In genomic region chrIII:3499850-3500249, ce11 we compare ENCODE assay signal across 2 worm cellular contexts.
TF ChIP-seq lines count a peak whose summit lies in the region.

No protein-coding gene starts in this region.

TF ChIP-seq in whole organism, L1 larva, 84 proteins besides CTCF, POLR2A, EP300 and RAD21 (continued from another document):
- TF ChIP-seq nhr-19 (GFP tag; conservative IDR thresholded peaks at IDR 0.05; lab: Robert Waterston, UW) = peak; percentile 40; the same call in 1 of the 2 replicates
- TF ChIP-seq alr-1 (tag; optimal IDR thresholded peaks at IDR 0.05; lab: Kevin White, UChicago; ENCODE audit: borderline replicate concordance) = no peak
- no peak for TF ChIP-seq nhr-77 (tag; optimal IDR thresholded peaks at IDR 0.05; lab: Kevin White, UChicago)
- TF ChIP-seq sptf-1 (tag; optimal IDR thresholded peaks at IDR 0.05; lab: Kevin White, UChicago) = no peak
- no peak for TF ChIP-seq F16B12.6 (tag; optimal IDR thresholded peaks at IDR 0.05; lab: Kevin White, UChicago)
- TF ChIP-seq fos-1 (tag; optimal IDR thresholded peaks at IDR 0.05; lab: Kevin White, UChicago) = no peak
- TF ChIP-seq aha-1 (tag; optimal IDR thresholded peaks at IDR 0.05; lab: Kevin White, UChicago) = no peak
- no peak for TF ChIP-seq pag-3 (tag; optimal IDR thresholded peaks at IDR 0.05; lab: Kevin White, UChicago; ENCODE audit: borderline replicate concordance, insufficient read depth)
- TF ChIP-seq efl-3 (GFP tag; optimal IDR thresholded peaks at IDR 0.05; lab: Kevin White, UChicago) = no peak
- TF ChIP-seq snpc-4 (tag; optimal IDR thresholded peaks at IDR 0.05; lab: Kevin White, UChicago) = no peak
- TF ChIP-seq lin-15B (tag; optimal IDR thresholded peaks at IDR 0.05; lab: Kevin White, UChicago) = no peak
- no peak for TF ChIP-seq zip-4 (GFP tag; optimal IDR thresholded peaks at IDR 0.05; lab: Kevin White, UChicago)
- peak; percentile 45 for TF ChIP-seq nhr-90 (tag; optimal IDR thresholded peaks at IDR 0.05; lab: Kevin White, UChicago; ENCODE audit: poor library complexity)
- no peak for TF ChIP-seq nhr-85 (tag; lab: Kevin White, UChicago)
- TF ChIP-seq fkh-10 (GFP tag; optimal IDR thresholded peaks at IDR 0.05; lab: Kevin White, UChicago) = no peak
- TF ChIP-seq nhr-11 (tag; optimal IDR thresholded peaks at IDR 0.05; lab: Kevin White, UChicago) = no peak
- no peak for TF ChIP-seq mdl-1 (tag; optimal IDR thresholded peaks at IDR 0.05; lab: Kevin White, UChicago)
- TF ChIP-seq grh-1 (GFP tag; IDR thresholded peaks at IDR 0.05; lab: Robert Waterston, UW) = no peak
- TF ChIP-seq nhr-20 (tag; optimal IDR thresholded peaks at IDR 0.05; lab: Kevin White, UChicago) = no peak
- peak; percentile 60 for TF ChIP-seq rnt-1 (tag; optimal IDR thresholded peaks at IDR 0.05; lab: Kevin White, UChicago)
- no peak for TF ChIP-seq jun-1 (tag; optimal IDR thresholded peaks at IDR 0.05; lab: Kevin White, UChicago)
- no peak for TF ChIP-seq dpl-1 (GFP tag; optimal IDR thresholded peaks at IDR 0.05; lab: Kevin White, UChicago)
- no peak for TF ChIP-seq hlh-4 (tag; optimal IDR thresholded peaks at IDR 0.05; lab: Kevin White, UChicago)
- no peak for TF ChIP-seq xbp-1 (tag; optimal IDR thresholded peaks at IDR 0.05; lab: Kevin White, UChicago)
- TF ChIP-seq tlp-1 (tag; optimal IDR thresholded peaks at IDR 0.05; lab: Kevin White, UChicago) = no peak
- TF ChIP-seq egl-13 (tag; optimal IDR thresholded peaks at IDR 0.05; lab: Kevin White, UChicago) = no peak
- TF ChIP-seq ceh-63 (GFP tag; optimal IDR thresholded peaks at IDR 0.05; lab: Kevin White, UChicago) = peak; percentile 20
- TF ChIP-seq ces-1 (GFP tag; optimal IDR thresholded peaks at IDR 0.05; lab: Kevin White, UChicago) = no peak
- TF ChIP-seq ama-1 (optimal IDR thresholded peaks at IDR 0.05; lab: Kevin White, UChicago) = no peak
- peak; percentile 23 for TF ChIP-seq fkh-8 (tag; optimal IDR thresholded peaks at IDR 0.05; lab: Kevin White, UChicago)
- TF ChIP-seq unc-30 (tag; optimal IDR thresholded peaks at IDR 0.05; lab: Kevin White, UChicago) = no peak
- TF ChIP-seq ceh-8 (GFP tag; optimal IDR thresholded peaks at IDR 0.05; lab: Kevin White, UChicago) = no peak
- no peak for TF ChIP-seq ceh-88 (GFP tag; IDR thresholded peaks at IDR 0.05; lab: Robert Waterston, UW)
- peak in 1 of 2 experiments; percentile 18 for TF ChIP-seq lsy-2 (tag; optimal IDR thresholded peaks at IDR 0.05; lab: Kevin White, UChicago)
- no peak for TF ChIP-seq nhr-28 (tag; optimal IDR thresholded peaks at IDR 0.05; lab: Kevin White, UChicago)
- TF ChIP-seq C16A3.4 (tag; optimal IDR thresholded peaks at IDR 0.05; lab: Kevin White, UChicago) = no peak
- no peak for TF ChIP-seq C04F5.9 (tag; optimal IDR thresholded peaks at IDR 0.05; lab: Kevin White, UChicago)
- peak; percentile 3 for TF ChIP-seq swsn-7 (tag; optimal IDR thresholded peaks at IDR 0.05; lab: Kevin White, UChicago)
- no peak for TF ChIP-seq hpl-2 (GFP tag; optimal IDR thresholded peaks at IDR 0.05; lab: Kevin White, UChicago)
- TF ChIP-seq fkh-4 (tag; optimal IDR thresholded peaks at IDR 0.05; lab: Kevin White, UChicago; ENCODE audit: borderline replicate concordance) = no peak
- no peak for TF ChIP-seq snu-23 (GFP tag; optimal IDR thresholded peaks at IDR 0.05; lab: Kevin White, UChicago)
- no peak for TF ChIP-seq skn-1 (tag; optimal IDR thresholded peaks at IDR 0.05; lab: Kevin White, UChicago)
- TF ChIP-seq efl-1 (optimal IDR thresholded peaks at IDR 0.05; lab: Kevin White, UChicago) = peak; percentile 22 to 80
- peak; percentile 1 to 39 for TF ChIP-seq efl-1 (GFP tag; optimal IDR thresholded peaks at IDR 0.05 in 1 of 2; lab: Kevin White, UChicago)
- no peak for TF ChIP-seq ceh-90 (tag; optimal IDR thresholded peaks at IDR 0.05; lab: Kevin White, UChicago)
- TF ChIP-seq lir-3 (tag; optimal IDR thresholded peaks at IDR 0.05; lab: Kevin White, UChicago; ENCODE audit: poor library complexity) = no peak
- no peak for TF ChIP-seq unc-130 (tag; optimal IDR thresholded peaks at IDR 0.05; lab: Kevin White, UChicago)
- TF ChIP-seq lin-14 (GFP tag; optimal IDR thresholded peaks at IDR 0.05; lab: Kevin White, UChicago) = no peak
- TF ChIP-seq C34B4.2 (tag; optimal IDR thresholded peaks at IDR 0.05; lab: Kevin White, UChicago) = no peak
- TF ChIP-seq mep-1 (tag; optimal IDR thresholded peaks at IDR 0.05; lab: Kevin White, UChicago) = no peak
- TF ChIP-seq nhr-47 (tag; optimal IDR thresholded peaks at IDR 0.05; lab: Kevin White, UChicago) = peak; percentile 52
- no peak for TF ChIP-seq Y116A8C.19 (tag; optimal IDR thresholded peaks at IDR 0.05; lab: Kevin White, UChicago; ENCODE audit: borderline replicate concordance)
- no peak for TF ChIP-seq unc-62 (GFP tag; optimal IDR thresholded peaks at IDR 0.05; lab: Kevin White, UChicago)
- TF ChIP-seq tbx-2 (tag; optimal IDR thresholded peaks at IDR 0.05; lab: Kevin White, UChicago) = peak; percentile 42
- TF ChIP-seq irx-1 (tag; optimal IDR thresholded peaks at IDR 0.05; lab: Kevin White, UChicago) = no peak
- TF ChIP-seq pax-3 (tag; optimal IDR thresholded peaks at IDR 0.05; lab: Kevin White, UChicago) = peak; percentile 39
- no peak for TF ChIP-seq ztf-4 (tag; optimal IDR thresholded peaks at IDR 0.05; lab: Kevin White, UChicago)
- no peak for TF ChIP-seq sox-4 (tag; optimal IDR thresholded peaks at IDR 0.05; lab: Kevin White, UChicago)
- TF ChIP-seq unc-98 (GFP tag; IDR thresholded peaks at IDR 0.05; lab: Robert Waterston, UW) = peak; percentile 78
- TF ChIP-seq mab-9 (GFP tag; IDR thresholded peaks at IDR 0.05; lab: Robert Waterston, UW) = no peak
- no peak for TF ChIP-seq aly-2 (tag; optimal IDR thresholded peaks at IDR 0.05; lab: Kevin White, UChicago)
- peak; percentile 65 for TF ChIP-seq vab-15 (tag; optimal IDR thresholded peaks at IDR 0.05; lab: Kevin White, UChicago)

TF ChIP-seq in whole organism, young adult, 124 proteins besides CTCF, POLR2A, EP300 and RAD21 (continued from another document):
- TF ChIP-seq ztf-3 (GFP tag; optimal IDR thresholded peaks at IDR 0.05; lab: Kevin White, UChicago) = no peak
- peak; percentile 39; the same call in 1 of the 2 replicates for TF ChIP-seq K11D2.4 (GFP tag; IDR thresholded peaks at IDR 0.05; lab: Robert Waterston, UW)
- TF ChIP-seq athp-1 (tag; optimal IDR thresholded peaks at IDR 0.05; lab: Kevin White, UChicago) = no peak
- no peak for TF ChIP-seq egl-44 (GFP tag; IDR thresholded peaks at IDR 0.05; lab: Robert Waterston, UW)
- TF ChIP-seq snpc-4 (GFP tag; optimal IDR thresholded peaks at IDR 0.05; lab: Kevin White, UChicago) = no peak
- TF ChIP-seq snpc-4 (tag; optimal IDR thresholded peaks at IDR 0.05; lab: Kevin White, UChicago) = no peak
- TF ChIP-seq mcd-1 (GFP tag; IDR thresholded peaks at IDR 0.05; lab: Robert Waterston, UW) = peak; percentile 65
- TF ChIP-seq nfya-1 (tag; optimal IDR thresholded peaks at IDR 0.05; lab: Kevin White, UChicago; ENCODE audit: borderline replicate concordance, insufficient read depth) = no peak
- TF ChIP-seq nhr-90 (tag; optimal IDR thresholded peaks at IDR 0.05; lab: Kevin White, UChicago) = no peak
- no peak for TF ChIP-seq B0336.3 (GFP tag; IDR thresholded peaks at IDR 0.05; lab: Robert Waterston, UW)
